Fruit fly (Drosophila melanogaster) whole organism, embryonic: Measurements from ENCODE around the gene GstO2.

ENCODE experiments used
- Aef1 ChIP-seq: fragments of 200-800 bp; sonication (Bioruptor generic); IDR thresholded peaks from 3 replicates; pipeline ENCODE4 v1.3.6; 2022; ENCODE audit warnings: missing biosample characterization, missing genetic modification characterization
- Awh ChIP-seq: fragments of 200-800 bp; sonication (Bioruptor generic); IDR thresholded peaks from 2 replicates; pipeline ENCODE4, ENCODE4 v1.3.6; 2022; ENCODE audit warnings: missing biosample characterization, missing genetic modification characterization
- Bdp1 ChIP-seq: fragments of 200-800 bp; sonication (Bioruptor generic); optimal IDR thresholded peaks from 3 replicates; lab custom pipeline; 2016; ENCODE audit warnings: missing biosample characterization, missing genetic modification characterization
- CG11456 ChIP-seq: fragments of 200-800 bp; sonication (Bioruptor generic); IDR thresholded peaks from 3 replicates; pipeline ENCODE4 v1.3.6; 2022; ENCODE audit warnings: missing biosample characterization, missing genetic modification characterization
- CG11560 ChIP-seq: fragments of 200-800 bp; sonication (Bioruptor generic); IDR thresholded peaks from 3 replicates; pipeline ENCODE4 v1.3.6; 2022; ENCODE audit warnings: missing biosample characterization, missing genetic modification characterization
- CG12104 ChIP-seq: fragments of 200-800 bp; sonication (Bioruptor generic); optimal IDR thresholded peaks from 3 replicates; lab custom pipeline; 2016; ENCODE audit warnings: missing biosample characterization, missing genetic modification characterization
- CG12769 ChIP-seq: fragments of 200-800 bp; sonication (Bioruptor generic); optimal IDR thresholded peaks from 2 replicates; lab custom pipeline; 2019; ENCODE audit warnings: missing biosample characterization, mild to moderate bottlenecking, missing genetic modification characterization, moderate library complexity
- CG13624 ChIP-seq: fragments of 200-800 bp; sonication (Bioruptor generic); optimal IDR thresholded peaks from 2 replicates; lab custom pipeline; 2016; ENCODE audit warnings: missing biosample characterization, missing genetic modification characterization
- CG17385 ChIP-seq: fragments of 200-800 bp; sonication (Bioruptor generic); optimal IDR thresholded peaks from 3 replicates; lab custom pipeline; 2018; ENCODE audit warnings: missing biosample characterization, mild to moderate bottlenecking, missing genetic modification characterization
- CG18011 ChIP-seq: fragments of 200-800 bp; sonication (Bioruptor generic); optimal IDR thresholded peaks from 2 replicates; lab custom pipeline; 2017; ENCODE audit warnings: missing biosample characterization, missing genetic modification characterization, mild to moderate bottlenecking, moderate library complexity, missing genotype
- CG2678 ChIP-seq: fragments of 200-800 bp; sonication (Bioruptor generic); optimal IDR thresholded peaks from 3 replicates; lab custom pipeline; 2019; ENCODE audit warnings: missing biosample characterization, mild to moderate bottlenecking, missing genetic modification characterization, moderate library complexity
- CG30020 ChIP-seq: fragments of 200-800 bp; optimal IDR thresholded peaks from 2 replicates; lab custom pipeline; 2019; ENCODE audit warnings: missing biosample characterization, mild to moderate bottlenecking, missing genetic modification characterization, moderate library complexity
- CG30431 ChIP-seq: fragments of 200-800 bp; sonication (Bioruptor generic); optimal IDR thresholded peaks from 2 replicates; lab custom pipeline; 2017; ENCODE audit warnings: missing biosample characterization, missing genetic modification characterization
- CG32532 ChIP-seq: fragments of 200-800 bp; sonication (Bioruptor generic); IDR thresholded peaks from 2 replicates; pipeline ENCODE4 v1.3.6; 2022; ENCODE audit warnings: missing biosample characterization, missing genetic modification characterization
- CG4360 ChIP-seq: fragments of 200-800 bp; sonication (Bioruptor generic); IDR thresholded peaks from 2 replicates; pipeline ENCODE4 v1.3.6; 2022; ENCODE audit warnings: missing biosample characterization, missing genetic modification characterization
- CG4404 ChIP-seq: fragments of 200-800 bp; sonication (Bioruptor generic); IDR thresholded peaks from 2 replicates; pipeline ENCODE4 v1.3.6; 2022; ENCODE audit warnings: missing biosample characterization, missing genetic modification characterization
- CG6854 ChIP-seq: fragments of 200-800 bp; sonication (Bioruptor generic); optimal IDR thresholded peaks from 3 replicates; lab custom pipeline; 2017; ENCODE audit warnings: missing biosample characterization, mild to moderate bottlenecking, missing genetic modification characterization
- CG7556 ChIP-seq: fragments of 200-800 bp; sonication (Bioruptor generic); optimal IDR thresholded peaks from 2 replicates; lab custom pipeline; 2017; ENCODE audit warnings: missing biosample characterization, mild to moderate bottlenecking, missing genetic modification characterization
- CG9437 ChIP-seq: fragments of 200-800 bp; sonication (Bioruptor generic); optimal IDR thresholded peaks from 2 replicates; lab custom pipeline; 2018; ENCODE audit warnings: missing biosample characterization, mild to moderate bottlenecking, missing genetic modification characterization
- CTCF ChIP-seq: fragments of 200-800 bp; sonication (Bioruptor generic); optimal IDR thresholded peaks from 2 replicates; lab custom pipeline; 2017; ENCODE audit warnings: missing biosample characterization, mild to moderate bottlenecking, missing genetic modification characterization, moderate library complexity
- Dbx ChIP-seq: fragments of 200-800 bp; sonication (Bioruptor generic); IDR thresholded peaks from 3 replicates; pipeline ENCODE4 v1.3.6; 2022; ENCODE audit warnings: missing biosample characterization, missing genetic modification characterization
- Doc2 ChIP-seq: fragments of 200-800 bp; sonication (Bioruptor generic); IDR thresholded peaks from 2 replicates; pipeline ENCODE4 v1.3.6; 2022; ENCODE audit warnings: missing biosample characterization, missing genetic modification characterization
- Eip74EF ChIP-seq, 2 experiments: fragments of 200-800 bp in 1 of 2; fragments of >200 bp in 1 of 2; sonication (Bioruptor generic) in 1 of 2; optimal IDR thresholded peaks; 2 replicates each; lab custom pipeline; 2017 to 2019; ENCODE audit warnings: missing biosample characterization in 2 of 2, missing genetic modification characterization in 2 of 2, mild to moderate bottlenecking in 1 of 2, moderate library complexity in 1 of 2
- Ets65A ChIP-seq: fragments of 200-800 bp; sonication (Bioruptor generic); peaks from one replicate; lab custom pipeline; 2016; ENCODE audit warnings: missing biosample characterization, missing genetic modification characterization
- HLH4C ChIP-seq: fragments of 200-800 bp; sonication (Bioruptor generic); IDR thresholded peaks from 3 replicates; pipeline ENCODE4 v1.3.6; 2022; ENCODE audit warnings: missing biosample characterization, missing genetic modification characterization; ENCODE audit not compliant: partially characterized antibody
- Hmr ChIP-seq: fragments of 200-800 bp; sonication (Bioruptor generic); optimal IDR thresholded peaks from 3 replicates; lab custom pipeline; 2017; ENCODE audit warnings: mild to moderate bottlenecking, missing biosample characterization, missing genetic modification reagents, missing genetic modification characterization
- MESR4 ChIP-seq: fragments of 200-800 bp; sonication (Bioruptor generic); optimal IDR thresholded peaks from 2 replicates; lab custom pipeline; 2018; ENCODE audit warnings: missing biosample characterization, mild to moderate bottlenecking, missing genetic modification characterization, moderate library complexity
- Opbp ChIP-seq: fragments of 200-800 bp; sonication (Bioruptor generic); IDR thresholded peaks from 3 replicates; pipeline ENCODE4 v1.3.6; 2022; ENCODE audit warnings: missing biosample characterization, missing genetic modification characterization; ENCODE audit not compliant: partially characterized antibody
- Pdp1 ChIP-seq, 2 experiments: fragments of 200-800 bp; sonication (Bioruptor generic); optimal IDR thresholded peaks; 3 replicates each; lab custom pipeline; 2016; ENCODE audit warnings: missing biosample characterization in 2 of 2, missing genetic modification characterization in 2 of 2, mild to moderate bottlenecking in 1 of 2, moderate library complexity in 1 of 2
- Poxn ChIP-seq: fragments of 200-800 bp; sonication (Bioruptor generic); IDR thresholded peaks from 2 replicates; pipeline ENCODE4 v1.3.6; 2022; ENCODE audit warnings: missing biosample characterization, missing genetic modification characterization
- YL-1 ChIP-seq: fragments of 200-800 bp; sonication (Bioruptor generic); optimal IDR thresholded peaks from 3 replicates; lab custom pipeline; 2017; ENCODE audit warnings: missing biosample characterization, mild to moderate bottlenecking, missing genetic modification characterization
- al ChIP-seq: fragments of 200-800 bp; sonication (Bioruptor generic); IDR thresholded peaks from 2 replicates; pipeline ENCODE4 v1.3.6; 2022; ENCODE audit warnings: missing biosample characterization, missing genetic modification characterization
- ara ChIP-seq: fragments of 200-800 bp; sonication (Bioruptor generic); IDR thresholded peaks from 2 replicates; pipeline ENCODE4 v1.3.6; 2022; ENCODE audit warnings: missing biosample characterization, missing genetic modification characterization
- ash1 ChIP-seq: fragments of 200-800 bp; sonication (Bioruptor generic); optimal IDR thresholded peaks from 2 replicates; lab custom pipeline; 2018; ENCODE audit warnings: missing biosample characterization, mild to moderate bottlenecking, missing genetic modification characterization
- bcd ChIP-seq: fragments of 200-800 bp; sonication (Bioruptor generic); optimal IDR thresholded peaks from 2 replicates; lab custom pipeline; 2017; ENCODE audit warnings: missing biosample characterization, mild to moderate bottlenecking, missing genetic modification characterization
- btn ChIP-seq: fragments of 200-800 bp; sonication (Bioruptor generic); optimal IDR thresholded peaks from 2 replicates; lab custom pipeline; 2016; ENCODE audit warnings: missing biosample characterization, missing genetic modification characterization
- chm ChIP-seq: fragments of 200-800 bp; sonication (Bioruptor generic); IDR thresholded peaks from 2 replicates; pipeline ENCODE4 v1.3.6; 2022; ENCODE audit warnings: missing biosample characterization, missing genetic modification characterization
- chn ChIP-seq: fragments of 200-800 bp; sonication (Bioruptor generic); optimal IDR thresholded peaks from 2 replicates; lab custom pipeline; 2016; ENCODE audit warnings: missing biosample characterization, missing genetic modification characterization
- croc ChIP-seq: fragments of 200-800 bp; sonication (Bioruptor generic); conservative IDR thresholded peaks from 3 replicates; pipeline ENCODE4 v1.3.6; 2022; ENCODE audit warnings: missing biosample characterization, missing genetic modification characterization
- fru ChIP-seq: fragments of >200 bp; optimal IDR thresholded peaks from 2 replicates; lab custom pipeline; 2017
- gem ChIP-seq: fragments of 200-800 bp; sonication (Bioruptor generic); optimal IDR thresholded peaks from 2 replicates; lab custom pipeline; 2019; ENCODE audit warnings: missing biosample characterization, mild to moderate bottlenecking, missing genetic modification characterization, moderate library complexity
- gro ChIP-seq: fragments of 200-800 bp; sonication (Bioruptor generic); optimal IDR thresholded peaks from 2 replicates; lab custom pipeline; 2016; ENCODE audit warnings: missing biosample characterization, missing genetic modification characterization
- gsb ChIP-seq: fragments of 200-800 bp; sonication (Bioruptor generic); IDR thresholded peaks from 2 replicates; pipeline ENCODE4 v1.3.6; 2022; ENCODE audit warnings: missing biosample characterization, missing genetic modification characterization
- her ChIP-seq: fragments of 200-800 bp; sonication (Bioruptor generic); optimal IDR thresholded peaks from 2 replicates; lab custom pipeline; 2016; ENCODE audit warnings: missing biosample characterization, missing genetic modification characterization
- ind ChIP-seq: fragments of 200-800 bp; sonication (Bioruptor generic); optimal IDR thresholded peaks from 3 replicates; lab custom pipeline; 2016; ENCODE audit warnings: missing biosample characterization, missing genetic modification characterization
- lov ChIP-seq, 2 experiments: fragments of 200-800 bp in 1 of 2; fragments of >200 bp in 1 of 2; sonication (Bioruptor generic) in 1 of 2; IDR thresholded peaks in 1 of 2; optimal IDR thresholded peaks in 1 of 2; 2 replicates in 1 of 2; 3 replicates in 1 of 2; pipeline versions ENCODE4 v1.3.6 to Lab custom; 2017 to 2022; ENCODE audit warnings: missing biosample characterization in 1 of 2, missing genetic modification characterization in 1 of 2
- odd ChIP-seq: fragments of 200-800 bp; sonication (Bioruptor generic); optimal IDR thresholded peaks from 2 replicates; lab custom pipeline; 2017; ENCODE audit warnings: missing biosample characterization, mild to moderate bottlenecking, missing genetic modification characterization
- pita ChIP-seq: fragments of 200-800 bp; sonication (Bioruptor generic); optimal IDR thresholded peaks from 2 replicates; lab custom pipeline; 2017; ENCODE audit warnings: missing biosample characterization, mild to moderate bottlenecking, missing genetic modification characterization
- row ChIP-seq: fragments of 200-800 bp; sonication (Bioruptor generic); IDR thresholded peaks from 3 replicates; pipeline ENCODE4 v1.3.6; 2022; ENCODE audit warnings: missing biosample characterization, missing genetic modification characterization
- sens ChIP-seq: fragments of 200-800 bp; sonication (Bioruptor generic); peaks from one replicate; lab custom pipeline; 2016; ENCODE audit warnings: missing biosample characterization, missing genetic modification characterization
- sqz ChIP-seq: fragments of 200-800 bp; sonication (Bioruptor generic); optimal IDR thresholded peaks from 3 replicates; lab custom pipeline; 2018; ENCODE audit warnings: missing biosample characterization, mild to moderate bottlenecking, missing genetic modification characterization
- twi ChIP-seq: fragments of 200-800 bp; optimal IDR thresholded peaks from 2 replicates; lab custom pipeline; 2019; ENCODE audit warnings: missing biosample characterization, mild to moderate bottlenecking, missing genetic modification characterization, moderate library complexity

The GstO2 gene

DNA sequence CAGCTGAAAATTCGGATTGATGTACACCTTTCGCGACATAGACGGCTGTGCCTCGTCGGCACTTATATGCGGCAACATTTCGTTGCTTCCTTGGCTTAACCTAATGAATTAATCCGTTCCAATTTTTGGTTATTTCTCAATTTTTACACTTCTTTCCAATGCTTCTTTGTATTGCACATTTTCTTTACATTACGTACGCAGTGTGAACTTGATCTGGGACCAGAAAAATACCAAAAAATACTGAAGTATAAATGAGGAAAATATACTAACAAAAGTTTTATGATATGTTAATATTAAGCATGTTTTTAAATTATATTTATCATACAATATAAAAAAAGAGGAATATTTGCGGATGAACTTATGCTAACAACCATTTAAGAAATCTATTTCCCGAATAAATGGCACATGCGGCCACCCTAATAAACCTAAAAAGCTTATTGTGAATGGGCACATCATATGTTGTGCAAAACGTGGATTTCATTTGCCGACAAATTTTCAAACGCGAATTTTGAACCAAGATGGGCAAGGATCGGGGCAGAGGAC is 13.7 kb downstream of the GstO2 start, which contains the start of the genes ZC3H3 and Pus7 (continued):
- no peak for TF ChIP-seq chn (GFP tag; lab: Kevin White, UChicago)
- no peak for TF ChIP-seq CG12104
- peak; percentile 44 for TF ChIP-seq CG30020
- TF ChIP-seq MESR4 (GFP tag; lab: Kevin White, UChicago): peak; percentile 90
- no peak for TF ChIP-seq ara (GFP tag; lab: Robert Waterston, UW)
- no peak for TF ChIP-seq pita
- TF ChIP-seq Bdp1 (GFP tag; lab: Kevin White, UChicago): no peak
- peak; percentile 78 for TF ChIP-seq CG9437 (GFP tag; lab: Kevin White, UChicago)
- no peak for TF ChIP-seq Poxn (GFP tag; lab: Robert Waterston, UW)
- peak; percentile 71 for TF ChIP-seq sens (GFP tag; lab: Kevin White, UChicago)
- TF ChIP-seq CG32532 (GFP tag; lab: Robert Waterston, UW): no peak
- TF ChIP-seq CTCF: no peak
- TF ChIP-seq her (GFP tag; lab: Kevin White, UChicago): no peak
- no peak for TF ChIP-seq btn
- peak; percentile 46; the same call in 2 of the 3 replicates for TF ChIP-seq row (GFP tag; lab: Robert Waterston, UW)
- TF ChIP-seq ind (GFP tag; lab: Kevin White, UChicago): no peak
- TF ChIP-seq CG4404 (GFP tag; lab: Robert Waterston, UW): no peak
- TF ChIP-seq CG11560 (tag; lab: Robert Waterston, UW): no peak
- TF ChIP-seq bcd (GFP tag; lab: Kevin White, UChicago): no peak
- TF ChIP-seq HLH4C (GFP tag; lab: Robert Waterston, UW): no peak
- TF ChIP-seq CG4360 (GFP tag; lab: Robert Waterston, UW): no peak
- TF ChIP-seq CG12769 (tag; lab: Kevin White, UChicago): no peak
- peak; percentile 67 for TF ChIP-seq YL-1 (GFP tag; lab: Kevin White, UChicago)
- no peak for TF ChIP-seq Opbp (GFP tag; lab: Robert Waterston, UW)
- no peak for TF ChIP-seq sqz (GFP tag; lab: Kevin White, UChicago)
- TF ChIP-seq CG30431: no peak
- TF ChIP-seq gro (GFP tag; lab: Kevin White, UChicago): no peak
- no peak for TF ChIP-seq CG18011 (GFP tag; lab: Kevin White, UChicago)
- TF ChIP-seq ash1 (GFP tag; lab: Kevin White, UChicago): no peak
- no peak for TF ChIP-seq chm (GFP tag; lab: Robert Waterston, UW)
- no peak for TF ChIP-seq CG7556 (GFP tag; lab: Kevin White, UChicago)
- TF ChIP-seq Eip74EF (GFP tag; optimal IDR thresholded peaks at IDR 0.05; lab: Kevin White, UChicago): no peak
- TF ChIP-seq Doc2 (GFP tag; lab: Robert Waterston, UW): no peak
- no peak for TF ChIP-seq odd (GFP tag; lab: Kevin White, UChicago)
- no peak for TF ChIP-seq CG6854 (GFP tag; lab: Kevin White, UChicago)
- no peak for TF ChIP-seq gsb
- peak in 1 of 2 experiments; percentile 7 for TF ChIP-seq Pdp1 (GFP tag; optimal IDR thresholded peaks at IDR 0.05; lab: Kevin White, UChicago)
- no peak for TF ChIP-seq Aef1
- peak; percentile 3 for TF ChIP-seq twi (tag; lab: Kevin White, UChicago)
- TF ChIP-seq CG2678 (tag; lab: Kevin White, UChicago): no peak
- TF ChIP-seq CG11456 (GFP tag; lab: Robert Waterston, UW): no peak
- TF ChIP-seq CG13624: no peak
- no peak for TF ChIP-seq al (GFP tag; lab: Robert Waterston, UW)
- no peak for TF ChIP-seq croc (GFP tag; lab: Robert Waterston, UW)
- TF ChIP-seq CG17385 (GFP tag; lab: Kevin White, UChicago): no peak
- no peak for TF ChIP-seq fru (lab: Kevin White, UChicago)
- no peak for TF ChIP-seq Ets65A
- TF ChIP-seq Awh (GFP tag; lab: Robert Waterston, UW): no peak
- TF ChIP-seq gem: no peak
- no peak for TF ChIP-seq Hmr
- TF ChIP-seq lov (optimal IDR thresholded peaks at IDR 0.05; lab: Kevin White, UChicago): no peak
- no peak for TF ChIP-seq lov (GFP tag; IDR thresholded peaks at IDR 0.05; lab: Robert Waterston, UW)
- TF ChIP-seq Dbx (GFP tag; lab: Robert Waterston, UW): 0 out of 3 replicates have a peak, but pooled peaks have one; percentile 41
